Worm (Caenorhabditis elegans) whole organism, midembryonic: ENCODE data around the gene K08F4.12.

ENCODE experiments used
- T22C8.4 ChIP-seq: fragments of 200-800 bp; sonication (Bioruptor generic); IDR thresholded peaks from 2 replicates; pipeline ENCODE4 v1.3.6; 2022; ENCODE audit warnings: missing genetic modification characterization, missing compliant biosample characterization
- cog-1 ChIP-seq: sonication (generic microtip); optimal IDR thresholded peaks from 2 replicates; lab custom pipeline; 2016; ENCODE audit warnings: missing genetic modification characterization, missing compliant biosample characterization
- flt-1 ChIP-seq: fragments of 200-800 bp; sonication (Bioruptor generic); IDR thresholded peaks from 2 replicates; pipeline ENCODE4 v1.3.6; 2022; ENCODE audit warnings: missing genetic modification characterization, missing compliant biosample characterization
- klf-2 ChIP-seq: fragments of 200-800 bp; sonication (Bioruptor generic); conservative IDR thresholded peaks from 2 replicates; pipeline ENCODE4 v1.3.6; 2022; ENCODE audit warnings: missing genetic modification reagents, missing genetic modification characterization, missing compliant biosample characterization
- med-1 ChIP-seq: sonication (generic microtip); optimal IDR thresholded peaks from 2 replicates; lab custom pipeline; 2017; ENCODE audit warnings: missing genetic modification characterization, mild to moderate bottlenecking, missing compliant biosample characterization, antibody characterized with exemption, missing genetic modification reagents; ENCODE audit not compliant: insufficient read depth
- ref-1 ChIP-seq: fragments of 200-800 bp; sonication (Bioruptor generic); conservative IDR thresholded peaks from 2 replicates; pipeline ENCODE4 v1.3.6; 2022; ENCODE audit warnings: missing genetic modification reagents, missing genetic modification characterization, missing compliant biosample characterization
- tab-1 ChIP-seq: fragments of 200-800 bp; sonication (Bioruptor generic); IDR thresholded peaks from 2 replicates; pipeline ENCODE4 v1.3.6; 2022; ENCODE audit warnings: missing genetic modification characterization, missing compliant biosample characterization
- ztf-23 ChIP-seq: fragments of 200-800 bp; sonication (Bioruptor generic); IDR thresholded peaks from 2 replicates; pipeline ENCODE4 v1.3.6; 2022; ENCODE audit warnings: missing genetic modification reagents, missing genetic modification characterization, missing compliant biosample characterization
- ztf-29 ChIP-seq: fragments of 200-800 bp; sonication (Bioruptor generic); IDR thresholded peaks from 2 replicates; pipeline ENCODE4 v1.3.6; 2022; ENCODE audit warnings: missing genetic modification reagents, missing genetic modification characterization, missing compliant biosample characterization

- TF ChIP-seq ztf-23 (GFP tag; lab: Robert Waterston, UW) (no peak), klf-2 (GFP tag; lab: Robert Waterston, UW) (no peak), cog-1 (no peak), T22C8.4 (GFP tag; lab: Robert Waterston, UW) (no peak), ztf-29 (GFP tag; lab: Robert Waterston, UW) (no peak), ref-1 (GFP tag; lab: Robert Waterston, UW) (no peak), tab-1 (GFP tag; lab: Robert Waterston, UW) (no peak), med-1 (GFP tag; lab: Kevin White, UChicago) (no peak), flt-1 (GFP tag; lab: Robert Waterston, UW) (no peak)
These were observed 11.0 kb downstream of the K08F4.12 start, which contains the start of gene pigs-1 for ce11 chrIV:10148938-10149337.
